Fruit fly (Drosophila melanogaster) whole organism, embryonic: ENCODE results near the gene CG10064.

ENCODE experiments used
- Atf6 ChIP-seq: fragments of 200-800 bp; sonication (Bioruptor generic); IDR thresholded peaks from 2 replicates; pipeline ENCODE4 v1.3.6; 2022; ENCODE audit warnings: missing biosample characterization, missing genetic modification characterization
- CG10147 ChIP-seq: fragments of 200-800 bp; sonication (Bioruptor generic); optimal IDR thresholded peaks from 2 replicates; lab custom pipeline; 2019; ENCODE audit warnings: missing biosample characterization, mild to moderate bottlenecking, missing genetic modification characterization, moderate library complexity
- CG10543 ChIP-seq: fragments of 200-800 bp; sonication (Bioruptor generic); optimal IDR thresholded peaks from 3 replicates; lab custom pipeline; 2017; ENCODE audit warnings: missing biosample characterization, mild to moderate bottlenecking, missing genetic modification characterization, moderate library complexity
- CG10979 ChIP-seq: fragments of 200-800 bp; sonication (Bioruptor generic); optimal IDR thresholded peaks from 2 replicates; lab custom pipeline; 2018; ENCODE audit warnings: missing biosample characterization, mild to moderate bottlenecking, missing genetic modification characterization, moderate library complexity
- CG12299 ChIP-seq: fragments of 200-800 bp; sonication (Bioruptor generic); optimal IDR thresholded peaks from 2 replicates; lab custom pipeline; 2018; ENCODE audit warnings: missing biosample characterization, mild to moderate bottlenecking, missing genetic modification characterization
- CG1233 ChIP-seq: fragments of 200-800 bp; sonication (Bioruptor generic); optimal IDR thresholded peaks from 4 replicates; lab custom pipeline; 2018; ENCODE audit warnings: missing biosample characterization, mild to moderate bottlenecking, missing genetic modification characterization
- CG12942 ChIP-seq: fragments of 200-800 bp; sonication (Bioruptor generic); optimal IDR thresholded peaks from 3 replicates; lab custom pipeline; 2016; ENCODE audit warnings: missing biosample characterization, missing genetic modification characterization
- CG13296 ChIP-seq: fragments of 200-800 bp; sonication (Bioruptor generic); optimal IDR thresholded peaks from 3 replicates; lab custom pipeline; 2018; ENCODE audit warnings: missing biosample characterization, mild to moderate bottlenecking, missing genetic modification characterization
- CG1529 ChIP-seq: fragments of 200-800 bp; sonication (Bioruptor generic); optimal IDR thresholded peaks from 3 replicates; lab custom pipeline; 2018; ENCODE audit warnings: missing biosample characterization, missing genetic modification characterization
- CG2116 ChIP-seq: fragments of 200-800 bp; sonication (Bioruptor generic); optimal IDR thresholded peaks from 3 replicates; lab custom pipeline; 2018; ENCODE audit warnings: missing biosample characterization, mild to moderate bottlenecking, missing genetic modification characterization
- CG2120 ChIP-seq: fragments of 200-800 bp; sonication (Bioruptor generic); optimal IDR thresholded peaks from 3 replicates; lab custom pipeline; 2016; ENCODE audit warnings: missing biosample characterization, missing genetic modification characterization
- CG2202 ChIP-seq: fragments of 200-800 bp; sonication (Bioruptor generic); optimal IDR thresholded peaks from 2 replicates; lab custom pipeline; 2018; ENCODE audit warnings: missing biosample characterization, mild to moderate bottlenecking, missing genetic modification characterization
- CG3065 ChIP-seq: fragments of 200-800 bp; sonication (Bioruptor generic); optimal IDR thresholded peaks from 2 replicates; lab custom pipeline; 2016; ENCODE audit warnings: missing biosample characterization, missing genetic modification characterization
- CG31441 ChIP-seq: fragments of 200-800 bp; sonication (Bioruptor generic); IDR thresholded peaks from 2 replicates; pipeline ENCODE4 v1.3.6; 2022; ENCODE audit warnings: missing biosample characterization, missing genetic modification characterization
- CG3163 ChIP-seq: fragments of 200-800 bp; sonication (Bioruptor generic); optimal IDR thresholded peaks from 3 replicates; lab custom pipeline; 2016; ENCODE audit warnings: missing biosample characterization, missing genetic modification characterization
- CG33213 ChIP-seq: fragments of 200-800 bp; sonication (Bioruptor generic); optimal IDR thresholded peaks from 3 replicates; lab custom pipeline; 2016; ENCODE audit warnings: missing biosample characterization, missing genetic modification characterization
- CG4360 ChIP-seq: fragments of 200-800 bp; sonication (Bioruptor generic); IDR thresholded peaks from 2 replicates; pipeline ENCODE4 v1.3.6; 2022; ENCODE audit warnings: missing biosample characterization, missing genetic modification characterization
- CG6272 ChIP-seq: fragments of 200-800 bp; sonication (Bioruptor generic); IDR thresholded peaks from 2 replicates; pipeline ENCODE4 v1.3.6; 2022; ENCODE audit warnings: missing biosample characterization, missing genetic modification characterization
- CG6654 ChIP-seq: fragments of 200-800 bp; sonication (Bioruptor generic); optimal IDR thresholded peaks from 2 replicates; lab custom pipeline; 2017; ENCODE audit warnings: missing biosample characterization, mild to moderate bottlenecking, missing genetic modification characterization
- CG6765 ChIP-seq: fragments of 200-800 bp; sonication (Bioruptor generic); optimal IDR thresholded peaks from 3 replicates; lab custom pipeline; 2017; ENCODE audit warnings: missing biosample characterization, mild to moderate bottlenecking, missing genetic modification characterization
- CG7987 ChIP-seq: fragments of 200-800 bp; sonication (Bioruptor generic); optimal IDR thresholded peaks from 2 replicates; lab custom pipeline; 2018; ENCODE audit warnings: missing biosample characterization, mild to moderate bottlenecking, missing genetic modification characterization, moderate library complexity
- CG9932 ChIP-seq: fragments of 200-800 bp; sonication (Bioruptor generic); IDR thresholded peaks from 2 replicates; pipeline ENCODE4 v1.3.6; 2022; ENCODE audit warnings: missing biosample characterization, missing genetic modification characterization
- CHES-1-like ChIP-seq: fragments of 200-800 bp; sonication (Bioruptor generic); optimal IDR thresholded peaks from 2 replicates; lab custom pipeline; 2016; ENCODE audit warnings: missing biosample characterization, missing genetic modification characterization
- CkIIα-i1 ChIP-seq: fragments of 200-800 bp; sonication (Bioruptor generic); IDR thresholded peaks from 2 replicates; pipeline ENCODE4 v1.3.6; 2022; ENCODE audit warnings: missing biosample characterization, missing genetic modification characterization
- Deaf1 ChIP-seq: fragments of 200-800 bp; optimal IDR thresholded peaks from 3 replicates; lab custom pipeline; 2019; ENCODE audit warnings: missing biosample characterization, mild to moderate bottlenecking, missing genetic modification characterization, moderate library complexity
- H15 ChIP-seq: fragments of 200-800 bp; sonication (Bioruptor generic); IDR thresholded peaks from 3 replicates; pipeline ENCODE4 v1.3.6; 2022; ENCODE audit warnings: missing biosample characterization, missing genetic modification characterization
- Hsf ChIP-seq: fragments of 200-800 bp; sonication (Bioruptor generic); optimal IDR thresholded peaks from 3 replicates; lab custom pipeline; 2016; ENCODE audit warnings: missing biosample characterization, missing genetic modification characterization
- Opbp ChIP-seq: fragments of 200-800 bp; sonication (Bioruptor generic); IDR thresholded peaks from 3 replicates; pipeline ENCODE4 v1.3.6; 2022; ENCODE audit warnings: missing biosample characterization, missing genetic modification characterization; ENCODE audit not compliant: partially characterized antibody
- Optix ChIP-seq: fragments of 200-800 bp; sonication (Bioruptor generic); IDR thresholded peaks from 3 replicates; pipeline ENCODE4 v1.3.6; 2022; ENCODE audit warnings: missing biosample characterization, missing genetic modification characterization
- PHDP ChIP-seq: fragments of 200-800 bp; sonication (Bioruptor generic); optimal IDR thresholded peaks from 3 replicates; lab custom pipeline; 2018; ENCODE audit warnings: missing biosample characterization, mild to moderate bottlenecking, missing genetic modification characterization, moderate library complexity
- Ravus ChIP-seq: fragments of 200-800 bp; sonication (Bioruptor generic); IDR thresholded peaks from 2 replicates; pipeline ENCODE4 v1.3.6; 2022; ENCODE audit warnings: missing biosample characterization, missing genetic modification characterization
- Sox100B ChIP-seq: fragments of 200-800 bp; sonication (Bioruptor generic); optimal IDR thresholded peaks from 3 replicates; lab custom pipeline; 2018; ENCODE audit warnings: missing biosample characterization, mild to moderate bottlenecking, missing genetic modification characterization
- Sox102F ChIP-seq: fragments of 200-800 bp; sonication (Bioruptor generic); optimal IDR thresholded peaks from 2 replicates; lab custom pipeline; 2018; ENCODE audit warnings: missing biosample characterization, mild to moderate bottlenecking, missing genetic modification characterization, moderate library complexity
- Tbp ChIP-seq: fragments of >200 bp; optimal IDR thresholded peaks from 2 replicates; lab custom pipeline; 2018; ENCODE audit warnings: missing biosample characterization, missing genetic modification characterization
- bsh ChIP-seq, 2 experiments: fragments of 200-800 bp; sonication (Bioruptor generic); optimal IDR thresholded peaks; 2 replicates each; lab custom pipeline; 2017 to 2018; ENCODE audit warnings: mild to moderate bottlenecking in 2 of 2, missing biosample characterization in 2 of 2, missing genetic modification characterization in 2 of 2, moderate library complexity in 1 of 2
- crol ChIP-seq: fragments of 200-800 bp; sonication (Bioruptor generic); IDR thresholded peaks from 2 replicates; pipeline ENCODE4 v1.3.6; 2022; ENCODE audit warnings: missing biosample characterization, missing genetic modification characterization
- cwo ChIP-seq: fragments of 200-800 bp; sonication (Bioruptor generic); optimal IDR thresholded peaks from 3 replicates; lab custom pipeline; 2017; ENCODE audit warnings: missing biosample characterization, missing genetic modification characterization, mild to moderate bottlenecking, moderate library complexity, missing genetic modification reagents
- esg ChIP-seq: fragments of 200-800 bp; sonication (Bioruptor generic); conservative IDR thresholded peaks from 2 replicates; pipeline ENCODE4 v1.3.6; 2022; ENCODE audit warnings: missing biosample characterization, missing genetic modification characterization
- fd96Cb ChIP-seq: fragments of 200-800 bp; sonication (Bioruptor generic); optimal IDR thresholded peaks from 2 replicates; lab custom pipeline; 2018; ENCODE audit warnings: missing biosample characterization, mild to moderate bottlenecking, missing genetic modification characterization, moderate library complexity
- gcm2 ChIP-seq: fragments of 200-800 bp; sonication (Bioruptor generic); optimal IDR thresholded peaks from 2 replicates; lab custom pipeline; 2016; ENCODE audit warnings: missing biosample characterization, missing genetic modification characterization
- gro ChIP-seq: fragments of 200-800 bp; sonication (Bioruptor generic); optimal IDR thresholded peaks from 2 replicates; lab custom pipeline; 2016; ENCODE audit warnings: missing biosample characterization, missing genetic modification characterization
- gt ChIP-seq: fragments of 200-800 bp; sonication (Bioruptor generic); IDR thresholded peaks from 2 replicates; pipeline ENCODE4 v1.3.6; 2022; ENCODE audit warnings: missing biosample characterization, missing genetic modification characterization
- hbn ChIP-seq: fragments of 200-800 bp; sonication (Bioruptor generic); IDR thresholded peaks from 2 replicates; pipeline ENCODE4 v1.3.6; 2022; ENCODE audit warnings: missing biosample characterization, missing genetic modification characterization; ENCODE audit not compliant: partially characterized antibody
- onecut ChIP-seq: fragments of 200-800 bp; sonication (Bioruptor generic); IDR thresholded peaks from 2 replicates; pipeline ENCODE4 v1.3.6; 2022; ENCODE audit warnings: missing biosample characterization, missing genetic modification characterization
- pita ChIP-seq: fragments of 200-800 bp; sonication (Bioruptor generic); optimal IDR thresholded peaks from 2 replicates; lab custom pipeline; 2017; ENCODE audit warnings: missing biosample characterization, mild to moderate bottlenecking, missing genetic modification characterization
- pum ChIP-seq: fragments of 200-800 bp; sonication (Bioruptor generic); optimal IDR thresholded peaks from 2 replicates; lab custom pipeline; 2016; ENCODE audit warnings: missing biosample characterization, missing genetic modification characterization
- ssp ChIP-seq: fragments of 200-800 bp; sonication (Bioruptor generic); IDR thresholded peaks from 2 replicates; pipeline ENCODE4 v1.3.6; 2022; ENCODE audit warnings: missing biosample characterization, missing genetic modification characterization
- tup ChIP-seq: fragments of 200-800 bp; sonication (Bioruptor generic); optimal IDR thresholded peaks from 2 replicates; lab custom pipeline; 2016; ENCODE audit warnings: missing biosample characterization, mild to moderate bottlenecking, missing genetic modification characterization, moderate library complexity
- unc-4 ChIP-seq: fragments of 200-800 bp; sonication (Bioruptor generic); IDR thresholded peaks from 2 replicates; pipeline ENCODE4 v1.3.6; 2022; ENCODE audit warnings: missing biosample characterization, missing genetic modification characterization; ENCODE audit not compliant: partially characterized antibody
- unpg ChIP-seq: fragments of 200-800 bp; sonication (Bioruptor generic); optimal IDR thresholded peaks from 3 replicates; lab custom pipeline; 2018; ENCODE audit warnings: missing biosample characterization, mild to moderate bottlenecking, missing genetic modification characterization, moderate library complexity

CG10064 gene

dm6 chr3L:6988942-6989569, 21.4 kb upstream of the CG10064 start (continued):
- peak; percentile 8 for TF ChIP-seq CG7987 (GFP tag; lab: Kevin White, UChicago)
- peak; percentile 73 for TF ChIP-seq pum (GFP tag; lab: Kevin White, UChicago)
- no peak for TF ChIP-seq hbn (GFP tag; lab: Robert Waterston, UW)
- TF ChIP-seq CG10979, result peak; percentile 97
- TF ChIP-seq Sox100B (GFP tag; lab: Kevin White, UChicago), result peak; percentile 99
- peak; percentile 77 for TF ChIP-seq CG6272
- TF ChIP-seq Sox102F (GFP tag; lab: Kevin White, UChicago), result peak; percentile 90
- TF ChIP-seq cwo (GFP tag; lab: Kevin White, UChicago), result peak; percentile 88
- TF ChIP-seq Deaf1 (tag; lab: Kevin White, UChicago), result peak; percentile 88
- TF ChIP-seq Opbp (GFP tag; lab: Robert Waterston, UW), result no peak
- peak; percentile 15; the same call in 1 of the 2 replicates for TF ChIP-seq Ravus
- TF ChIP-seq unc-4 (GFP tag; lab: Robert Waterston, UW), result no peak
- peak; percentile 58 for TF ChIP-seq CG2202
- peak; percentile 58 for TF ChIP-seq CG12299 (tag; lab: Kevin White, UChicago)
- TF ChIP-seq CG12942 (GFP tag; lab: Kevin White, UChicago), result peak; percentile 77
- no peak for TF ChIP-seq CG3163 (GFP tag; lab: Kevin White, UChicago)
- peak; percentile 74 for TF ChIP-seq Atf6 (GFP tag; lab: Robert Waterston, UW)
- no peak for TF ChIP-seq CG4360 (GFP tag; lab: Robert Waterston, UW)
- TF ChIP-seq CG13296, result peak; percentile 96
- peak; percentile 86 for TF ChIP-seq PHDP (tag; lab: Kevin White, UChicago)
- TF ChIP-seq CHES-1-like (GFP tag; lab: Kevin White, UChicago), result peak; percentile 27
- peak; percentile 79; the same call in 1 of the 2 replicates for TF ChIP-seq ssp (GFP tag; lab: Robert Waterston, UW)
- peak; percentile 78 for TF ChIP-seq CG9932 (GFP tag; lab: Robert Waterston, UW)
- peak; percentile 61; the same call in 2 of the 3 replicates for TF ChIP-seq Optix (GFP tag; lab: Robert Waterston, UW)
- TF ChIP-seq CG1529 (GFP tag; lab: Kevin White, UChicago), result peak; percentile 72
- no peak for TF ChIP-seq CkIIα-i1 (GFP tag; lab: Robert Waterston, UW)
- TF ChIP-seq CG31441 (GFP tag; lab: Robert Waterston, UW), result peak; percentile 98
- TF ChIP-seq CG10543 (GFP tag; lab: Kevin White, UChicago), result peak; percentile 92
- peak; percentile 2 for TF ChIP-seq tup (GFP tag; lab: Kevin White, UChicago)
- no peak for TF ChIP-seq pita
- peak; percentile 90 for TF ChIP-seq CG6765 (GFP tag; lab: Kevin White, UChicago)
- no peak for TF ChIP-seq Tbp (GFP tag; lab: Kevin White, UChicago)
- peak; percentile 97 for TF ChIP-seq CG10147 (GFP tag; lab: Kevin White, UChicago)
- TF ChIP-seq Hsf, result peak; percentile 71
- peak; percentile 29 to 84 for TF ChIP-seq bsh (GFP tag; optimal IDR thresholded peaks at IDR 0.05; lab: Kevin White, UChicago)
- peak; percentile 58 for TF ChIP-seq CG2116 (GFP tag; lab: Kevin White, UChicago)
- TF ChIP-seq CG6654 (GFP tag; lab: Kevin White, UChicago), result peak; percentile 85
- TF ChIP-seq gro (GFP tag; lab: Kevin White, UChicago), result peak; percentile 36
- peak; percentile 80 for TF ChIP-seq unpg
- TF ChIP-seq CG1233, result peak; percentile 92
- peak; percentile 66 for TF ChIP-seq CG3065 (GFP tag; lab: Kevin White, UChicago)
- TF ChIP-seq CG33213, result no peak
- TF ChIP-seq esg (GFP tag; lab: Robert Waterston, UW), result peak; percentile 81
- peak; percentile 80 for TF ChIP-seq onecut (GFP tag; lab: Robert Waterston, UW)
- TF ChIP-seq CG2120, result peak; percentile 78
- peak; percentile 92 for TF ChIP-seq fd96Cb (tag; lab: Kevin White, UChicago)
- peak; percentile 68 for TF ChIP-seq crol (GFP tag; lab: Robert Waterston, UW)
- no peak for TF ChIP-seq gcm2 (GFP tag; lab: Kevin White, UChicago)
- peak; percentile 56; the same call in 1 of the 2 replicates for TF ChIP-seq gt (GFP tag; lab: Robert Waterston, UW)
- peak; percentile 68; the same call in 2 of the 3 replicates for TF ChIP-seq H15
